Fruit fly (Drosophila melanogaster) whole organism, embryonic: Measurements from ENCODE around the gene CG5050.

Experiments
- Bteb2 ChIP-seq: fragments of 200-800 bp; sonication (Bioruptor generic); optimal IDR thresholded peaks from 2 replicates; lab custom pipeline; 2016; ENCODE audit warnings: missing biosample characterization, missing genetic modification characterization
- CG10267 ChIP-seq: fragments of 200-800 bp; sonication (Bioruptor generic); optimal IDR thresholded peaks from 2 replicates; lab custom pipeline; 2018; ENCODE audit warnings: missing biosample characterization, mild to moderate bottlenecking, missing genetic modification characterization, moderate library complexity
- CG11723 ChIP-seq: fragments of 200-800 bp; sonication (Bioruptor generic); optimal IDR thresholded peaks from 2 replicates; lab custom pipeline; 2017; ENCODE audit warnings: missing biosample characterization, mild to moderate bottlenecking, missing genetic modification characterization
- CG12155 ChIP-seq: fragments of 200-800 bp; sonication (Bioruptor generic); optimal IDR thresholded peaks from 3 replicates; lab custom pipeline; 2016; ENCODE audit warnings: missing biosample characterization, missing genetic modification characterization
- CG1233 ChIP-seq: fragments of 200-800 bp; sonication (Bioruptor generic); optimal IDR thresholded peaks from 4 replicates; lab custom pipeline; 2018; ENCODE audit warnings: missing biosample characterization, mild to moderate bottlenecking, missing genetic modification characterization
- CG17568 ChIP-seq: fragments of 200-800 bp; sonication (Bioruptor generic); optimal IDR thresholded peaks from 2 replicates; lab custom pipeline; 2018; ENCODE audit warnings: missing biosample characterization, mild to moderate bottlenecking, missing genetic modification characterization, moderate library complexity
- CG17912 ChIP-seq: fragments of 200-800 bp; sonication (Bioruptor generic); optimal IDR thresholded peaks from 2 replicates; lab custom pipeline; 2018; ENCODE audit warnings: missing biosample characterization, mild to moderate bottlenecking, missing genetic modification characterization
- CG2129 ChIP-seq: fragments of 200-800 bp; sonication (Bioruptor generic); IDR thresholded peaks from 2 replicates; pipeline ENCODE4 v1.3.6; 2022; ENCODE audit warnings: missing biosample characterization, missing genetic modification characterization; ENCODE audit not compliant: partially characterized antibody
- CG32532 ChIP-seq: fragments of 200-800 bp; sonication (Bioruptor generic); IDR thresholded peaks from 2 replicates; pipeline ENCODE4 v1.3.6; 2022; ENCODE audit warnings: missing biosample characterization, missing genetic modification characterization
- CG33557 ChIP-seq: fragments of 200-800 bp; sonication (Bioruptor generic); optimal IDR thresholded peaks from 2 replicates; lab custom pipeline; 2019; ENCODE audit warnings: missing biosample characterization, mild to moderate bottlenecking, missing genetic modification characterization, moderate library complexity
- CG3995 ChIP-seq: fragments of 200-800 bp; sonication (Bioruptor generic); optimal IDR thresholded peaks from 3 replicates; lab custom pipeline; 2016; ENCODE audit warnings: missing biosample characterization, missing genetic modification characterization
- CG43689 ChIP-seq: fragments of 200-800 bp; sonication (Bioruptor generic); IDR thresholded peaks from 2 replicates; pipeline ENCODE4 v1.3.6; 2022; ENCODE audit warnings: missing biosample characterization, missing genetic modification characterization
- CG4730 ChIP-seq: fragments of 200-800 bp; sonication (Bioruptor generic); IDR thresholded peaks from 2 replicates; pipeline ENCODE4 v1.3.6; 2022; ENCODE audit warnings: missing biosample characterization, missing genetic modification characterization
- CG6272 ChIP-seq: fragments of 200-800 bp; sonication (Bioruptor generic); IDR thresholded peaks from 2 replicates; pipeline ENCODE4 v1.3.6; 2022; ENCODE audit warnings: missing biosample characterization, missing genetic modification characterization
- CG6854 ChIP-seq: fragments of 200-800 bp; sonication (Bioruptor generic); optimal IDR thresholded peaks from 3 replicates; lab custom pipeline; 2017; ENCODE audit warnings: missing biosample characterization, mild to moderate bottlenecking, missing genetic modification characterization
- CG8290 ChIP-seq, 3 experiments: fragments of 200-800 bp; sonication (Bioruptor generic); optimal IDR thresholded peaks; 2 replicates each; lab custom pipeline; 2016 to 2019; ENCODE audit warnings: missing biosample characterization in 3 of 3, missing genetic modification characterization in 3 of 3, mild to moderate bottlenecking in 2 of 3, moderate library complexity in 1 of 3
- CHES-1-like ChIP-seq: fragments of 200-800 bp; sonication (Bioruptor generic); optimal IDR thresholded peaks from 2 replicates; lab custom pipeline; 2016; ENCODE audit warnings: missing biosample characterization, missing genetic modification characterization
- E2f2 ChIP-seq: fragments of 200-800 bp; sonication (Bioruptor generic); IDR thresholded peaks from 2 replicates; pipeline ENCODE4 v1.3.6; 2022; ENCODE audit warnings: missing biosample characterization, missing genetic modification characterization
- Eip74EF ChIP-seq, 2 experiments: fragments of 200-800 bp in 1 of 2; fragments of >200 bp in 1 of 2; sonication (Bioruptor generic) in 1 of 2; optimal IDR thresholded peaks; 2 replicates each; lab custom pipeline; 2017 to 2019; ENCODE audit warnings: missing biosample characterization in 2 of 2, missing genetic modification characterization in 2 of 2, mild to moderate bottlenecking in 1 of 2, moderate library complexity in 1 of 2
- Ets97D ChIP-seq: fragments of 200-800 bp; sonication (Bioruptor generic); optimal IDR thresholded peaks from 3 replicates; lab custom pipeline; 2016; ENCODE audit warnings: missing biosample characterization, missing genetic modification characterization
- Hey ChIP-seq: fragments of 200-800 bp; sonication (Bioruptor generic); optimal IDR thresholded peaks from 3 replicates; lab custom pipeline; 2018; ENCODE audit warnings: missing biosample characterization, mild to moderate bottlenecking, missing genetic modification characterization
- Hmr ChIP-seq: fragments of 200-800 bp; sonication (Bioruptor generic); optimal IDR thresholded peaks from 3 replicates; lab custom pipeline; 2017; ENCODE audit warnings: mild to moderate bottlenecking, missing biosample characterization, missing genetic modification reagents, missing genetic modification characterization
- Hr3 ChIP-seq: fragments of 200-800 bp; sonication (Bioruptor generic); optimal IDR thresholded peaks from 3 replicates; lab custom pipeline; 2016; ENCODE audit warnings: missing biosample characterization, missing genetic modification characterization
- Hr51 ChIP-seq, 2 experiments: fragments of 200-800 bp; sonication (Bioruptor generic); optimal IDR thresholded peaks; 2 replicates in 1 of 2; 3 replicates in 1 of 2; lab custom pipeline; 2016 to 2018; ENCODE audit warnings: missing biosample characterization in 2 of 2, missing genetic modification characterization in 2 of 2, mild to moderate bottlenecking in 1 of 2, moderate library complexity in 1 of 2
- Hr78 ChIP-seq, 2 experiments: fragments of 200-800 bp in 1 of 2; fragments of >200 bp in 1 of 2; sonication (Bioruptor generic) in 1 of 2; optimal IDR thresholded peaks; 2 replicates each; lab custom pipeline; 2017 to 2019; ENCODE audit warnings: missing biosample characterization in 2 of 2, missing genetic modification characterization in 2 of 2, mild to moderate bottlenecking in 1 of 2, moderate library complexity in 1 of 2
- MBD-R2 ChIP-seq: fragments of 200-800 bp; sonication (Bioruptor generic); IDR thresholded peaks from 2 replicates; pipeline ENCODE4 v1.3.6; 2022; ENCODE audit warnings: missing biosample characterization, missing genetic modification characterization
- NC2α ChIP-seq: fragments of 200-800 bp; sonication (Bioruptor generic); optimal IDR thresholded peaks from 2 replicates; lab custom pipeline; 2016; ENCODE audit warnings: missing biosample characterization, missing genetic modification characterization
- Nf-YB ChIP-seq: fragments of 200-800 bp; sonication (Bioruptor generic); optimal IDR thresholded peaks from 3 replicates; lab custom pipeline; 2019; ENCODE audit warnings: missing biosample characterization, mild to moderate bottlenecking, missing genetic modification characterization, moderate library complexity
- Ravus ChIP-seq: fragments of 200-800 bp; sonication (Bioruptor generic); IDR thresholded peaks from 2 replicates; pipeline ENCODE4 v1.3.6; 2022; ENCODE audit warnings: missing biosample characterization, missing genetic modification characterization
- Sin3A ChIP-seq: fragments of >200 bp; optimal IDR thresholded peaks from 2 replicates; lab custom pipeline; 2018
- Spps ChIP-seq: fragments of 200-800 bp; sonication (Bioruptor generic); optimal IDR thresholded peaks from 2 replicates; lab custom pipeline; 2018; ENCODE audit warnings: missing biosample characterization, mild to moderate bottlenecking, missing genetic modification characterization
- YL-1 ChIP-seq: fragments of 200-800 bp; sonication (Bioruptor generic); optimal IDR thresholded peaks from 3 replicates; lab custom pipeline; 2017; ENCODE audit warnings: missing biosample characterization, mild to moderate bottlenecking, missing genetic modification characterization
- al ChIP-seq: fragments of 200-800 bp; sonication (Bioruptor generic); IDR thresholded peaks from 2 replicates; pipeline ENCODE4 v1.3.6; 2022; ENCODE audit warnings: missing biosample characterization, missing genetic modification characterization
- ara ChIP-seq: fragments of 200-800 bp; sonication (Bioruptor generic); IDR thresholded peaks from 2 replicates; pipeline ENCODE4 v1.3.6; 2022; ENCODE audit warnings: missing biosample characterization, missing genetic modification characterization
- ase ChIP-seq: fragments of 200-800 bp; sonication (Bioruptor generic); IDR thresholded peaks from 3 replicates; pipeline ENCODE4 v1.3.6; 2022; ENCODE audit warnings: missing biosample characterization, missing genetic modification characterization
- crp ChIP-seq, 2 experiments: fragments of 200-800 bp; sonication (Bioruptor generic); optimal IDR thresholded peaks; 2 replicates in 1 of 2; 3 replicates in 1 of 2; lab custom pipeline; 2017; ENCODE audit warnings: missing biosample characterization in 2 of 2, missing genetic modification characterization in 2 of 2, mild to moderate bottlenecking in 1 of 2, moderate library complexity in 1 of 2
- dysf ChIP-seq: fragments of 200-800 bp; sonication (Bioruptor generic); IDR thresholded peaks from 3 replicates; pipeline ENCODE4 v1.3.6; 2022; ENCODE audit warnings: missing biosample characterization, missing genetic modification characterization
- emc ChIP-seq: fragments of 200-800 bp; sonication (Bioruptor generic); optimal IDR thresholded peaks from 2 replicates; lab custom pipeline; 2016; ENCODE audit warnings: missing biosample characterization, missing genetic modification characterization
- ind ChIP-seq: fragments of 200-800 bp; sonication (Bioruptor generic); optimal IDR thresholded peaks from 3 replicates; lab custom pipeline; 2016; ENCODE audit warnings: missing biosample characterization, missing genetic modification characterization
- jing ChIP-seq: fragments of 200-800 bp; sonication (Bioruptor generic); optimal IDR thresholded peaks from 2 replicates; lab custom pipeline; 2018; ENCODE audit warnings: missing biosample characterization, mild to moderate bottlenecking, missing genetic modification characterization
- klu ChIP-seq: fragments of 200-800 bp; sonication (Bioruptor generic); IDR thresholded peaks from 2 replicates; pipeline ENCODE4 v1.3.6; 2022; ENCODE audit warnings: missing biosample characterization, missing genetic modification characterization
- peb ChIP-seq: fragments of 200-800 bp; sonication (Bioruptor generic); IDR thresholded peaks from 2 replicates; pipeline ENCODE4 v1.3.6; 2022; ENCODE audit warnings: missing biosample characterization, missing genetic modification characterization
- pfk ChIP-seq: fragments of 200-800 bp; sonication (Bioruptor generic); optimal IDR thresholded peaks from 2 replicates; lab custom pipeline; 2018; ENCODE audit warnings: missing biosample characterization, mild to moderate bottlenecking, missing genetic modification characterization, moderate library complexity
- salm ChIP-seq: fragments of 200-800 bp; sonication (Bioruptor generic); optimal IDR thresholded peaks from 2 replicates; lab custom pipeline; 2018; ENCODE audit warnings: missing biosample characterization, mild to moderate bottlenecking, missing genetic modification characterization
- sisA ChIP-seq: fragments of 200-800 bp; sonication (Bioruptor generic); IDR thresholded peaks from 2 replicates; pipeline ENCODE4 v1.3.6; 2022; ENCODE audit warnings: missing biosample characterization, missing genetic modification characterization
- sna ChIP-seq: fragments of 200-800 bp; sonication (Bioruptor generic); IDR thresholded peaks from 2 replicates; pipeline ENCODE4 v1.3.6; 2022; ENCODE audit warnings: missing biosample characterization, missing genetic modification characterization; ENCODE audit not compliant: partially characterized antibody
- sr ChIP-seq: fragments of 200-800 bp; sonication (Bioruptor generic); IDR thresholded peaks from 3 replicates; pipeline ENCODE4 v1.3.6; 2022; ENCODE audit warnings: missing biosample characterization, missing genetic modification characterization
- ttk ChIP-seq: fragments of 200-800 bp; sonication (Bioruptor generic); IDR thresholded peaks from 2 replicates; pipeline ENCODE4 v2.1.2; 2022; ENCODE audit warnings: missing biosample characterization, missing genetic modification characterization
- unc-4 ChIP-seq: fragments of 200-800 bp; sonication (Bioruptor generic); IDR thresholded peaks from 2 replicates; pipeline ENCODE4 v1.3.6; 2022; ENCODE audit warnings: missing biosample characterization, missing genetic modification characterization; ENCODE audit not compliant: partially characterized antibody
- vfl ChIP-seq: fragments of 200-800 bp; sonication (Bioruptor generic); optimal IDR thresholded peaks from 2 replicates; lab custom pipeline; 2016; ENCODE audit warnings: missing biosample characterization, missing genetic modification characterization

Gene CG5050

DNA sequence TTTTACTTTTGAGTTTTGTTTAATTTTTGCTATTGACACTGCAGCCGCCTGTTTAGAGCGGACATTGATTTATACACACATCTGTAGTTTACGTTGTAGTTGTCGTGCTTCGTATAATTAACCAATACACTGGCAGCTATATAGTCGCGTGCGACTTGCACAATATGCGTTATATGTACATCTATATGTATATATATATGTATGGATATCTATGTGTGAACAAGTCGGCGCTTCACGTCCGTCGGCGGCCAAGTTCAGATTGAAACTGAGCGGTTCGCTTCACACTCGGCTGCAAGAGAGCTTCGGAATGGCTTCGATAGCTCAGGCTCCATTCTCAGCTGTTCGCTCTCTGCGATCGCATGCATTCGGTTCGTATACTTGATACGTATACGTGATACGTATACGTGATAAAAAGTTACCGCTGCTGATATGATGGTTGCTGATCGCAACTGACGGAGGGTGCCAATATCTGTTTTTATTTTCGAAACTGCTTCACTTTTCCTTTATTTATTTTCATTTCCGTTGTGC is 24.7 kb upstream of the CG5050 start (continued):
- no peak for TF ChIP-seq YL-1 (GFP tag; lab: Kevin White, UChicago)
- TF ChIP-seq pfk (GFP tag; lab: Kevin White, UChicago) = no peak
- TF ChIP-seq NC2α (GFP tag; lab: Kevin White, UChicago) = no peak
- TF ChIP-seq ind (GFP tag; lab: Kevin White, UChicago) = no peak
- no peak for TF ChIP-seq vfl (GFP tag; lab: Kevin White, UChicago)
- no peak for TF ChIP-seq CG6272 (GFP tag; lab: Robert Waterston, UW)
- peak; percentile 19; the same call in 1 of the 2 replicates for TF ChIP-seq CG32532
- TF ChIP-seq dysf (GFP tag; lab: Robert Waterston, UW) = no peak
- no peak for TF ChIP-seq ase
- no peak for TF ChIP-seq al (GFP tag; lab: Robert Waterston, UW)
- no peak for TF ChIP-seq CG43689 (GFP tag; lab: Robert Waterston, UW)
- TF ChIP-seq Ravus (GFP tag; lab: Robert Waterston, UW) = no peak
- no peak for TF ChIP-seq Nf-YB (GFP tag; lab: Kevin White, UChicago)
- TF ChIP-seq Bteb2 (GFP tag; lab: Kevin White, UChicago) = no peak
- TF ChIP-seq emc = no peak
- TF ChIP-seq CG1233 (GFP tag; lab: Kevin White, UChicago) = no peak
- TF ChIP-seq ara (GFP tag; lab: Robert Waterston, UW) = no peak
- TF ChIP-seq CG3995 (GFP tag; lab: Kevin White, UChicago) = no peak
- TF ChIP-seq CHES-1-like (GFP tag; lab: Kevin White, UChicago) = no peak
- TF ChIP-seq Sin3A (lab: Kevin White, UChicago) = no peak
- peak in 1 of 2 experiments; percentile 24 for TF ChIP-seq Hr78 (GFP tag; optimal IDR thresholded peaks at IDR 0.05; lab: Kevin White, UChicago)
- TF ChIP-seq ttk (GFP tag; lab: Robert Waterston, UW) = no peak
- TF ChIP-seq Eip74EF (GFP tag; optimal IDR thresholded peaks at IDR 0.05; lab: Kevin White, UChicago) = peak in 1 of 2 experiments; percentile 41
- no peak for TF ChIP-seq sisA
- TF ChIP-seq Hr3 (GFP tag; lab: Kevin White, UChicago) = no peak
- no peak for TF ChIP-seq Spps (tag; lab: Kevin White, UChicago)
- no peak for TF ChIP-seq sr (GFP tag; lab: Robert Waterston, UW)
- no peak for TF ChIP-seq unc-4 (GFP tag; lab: Robert Waterston, UW)
- TF ChIP-seq CG4730 (GFP tag; lab: Robert Waterston, UW) = no peak
- TF ChIP-seq CG12155 = no peak
- no peak for TF ChIP-seq E2f2 (GFP tag; lab: Robert Waterston, UW)
- TF ChIP-seq CG6854 (GFP tag; lab: Kevin White, UChicago) = no peak
- TF ChIP-seq CG17912 (GFP tag; lab: Kevin White, UChicago) = no peak
- no peak for TF ChIP-seq jing (GFP tag; lab: Kevin White, UChicago)
- no peak for TF ChIP-seq Hey (tag; lab: Kevin White, UChicago)
- no peak for TF ChIP-seq salm (tag; lab: Kevin White, UChicago)
- no peak for TF ChIP-seq CG33557
- TF ChIP-seq MBD-R2 (GFP tag; lab: Robert Waterston, UW) = no peak; the same call in 1 of the 2 replicates
- no peak for TF ChIP-seq CG2129 (GFP tag; lab: Robert Waterston, UW)
- TF ChIP-seq CG10267 = no peak
- TF ChIP-seq CG11723 (GFP tag; lab: Kevin White, UChicago) = no peak
- TF ChIP-seq klu (GFP tag; lab: Robert Waterston, UW) = no peak
- TF ChIP-seq CG8290 (GFP tag; optimal IDR thresholded peaks at IDR 0.05; lab: Kevin White, UChicago) = no peak
- peak in 1 of 2 experiments; percentile 49 for TF ChIP-seq CG8290 (tag; optimal IDR thresholded peaks at IDR 0.05; lab: Kevin White, UChicago)
- no peak for TF ChIP-seq Hmr
- TF ChIP-seq crp (GFP tag; optimal IDR thresholded peaks at IDR 0.05; lab: Kevin White, UChicago) = no peak
- TF ChIP-seq peb (GFP tag; lab: Robert Waterston, UW) = no peak
- TF ChIP-seq Hr51 (GFP tag; optimal IDR thresholded peaks at IDR 0.05; lab: Kevin White, UChicago) = no peak
- no peak for TF ChIP-seq CG17568
- peak; percentile 48; the same call in 1 of the 2 replicates for TF ChIP-seq sna (GFP tag; lab: Robert Waterston, UW)
- TF ChIP-seq Ets97D (GFP tag; lab: Kevin White, UChicago) = no peak
